Worm (Caenorhabditis elegans) whole organism, L1 larva: ENCODE results near the gene mig-39.

Experiments
- C04F5.9 ChIP-seq: sonication (generic microtip); optimal IDR thresholded peaks from 2 replicates; lab custom pipeline; 2016; ENCODE audit warnings: missing genetic modification characterization, missing compliant biosample characterization
- C16A3.4 ChIP-seq: fragments of 150-350 bp; optimal IDR thresholded peaks from 2 replicates; lab custom pipeline; 2014; ENCODE audit warnings: missing biosample characterization, missing genetic modification characterization
- C34B4.2 ChIP-seq: sonication (generic microtip); optimal IDR thresholded peaks from 2 replicates; lab custom pipeline; 2017; ENCODE audit warnings: mild to moderate bottlenecking, missing genetic modification characterization, missing compliant biosample characterization
- F16B12.6 ChIP-seq: fragments of 150-350 bp; optimal IDR thresholded peaks from 2 replicates; lab custom pipeline; 2014; ENCODE audit warnings: missing biosample characterization, missing genetic modification characterization
- aha-1 ChIP-seq: fragments of 150-350 bp; optimal IDR thresholded peaks from 2 replicates; lab custom pipeline; 2014; ENCODE audit warnings: missing biosample characterization, missing genetic modification characterization
- aly-2 ChIP-seq: fragments of 150-350 bp; optimal IDR thresholded peaks from 2 replicates; lab custom pipeline; 2014; ENCODE audit warnings: missing biosample characterization, missing genetic modification characterization
- blmp-1 ChIP-seq: fragments of 150-350 bp; optimal IDR thresholded peaks from 2 replicates; lab custom pipeline; 2014; ENCODE audit warnings: missing biosample characterization, missing genetic modification characterization
- ceh-82 ChIP-seq, 3 experiments: fragments of 150-350 bp in 1 of 3; sonication (generic microtip) in 2 of 3; optimal IDR thresholded peaks; 2 replicates each; lab custom pipeline; 2014 to 2017; ENCODE audit warnings: missing biosample characterization in 3 of 3, missing genetic modification characterization in 3 of 3
- ceh-90 ChIP-seq: sonication (generic microtip); optimal IDR thresholded peaks from 2 replicates; lab custom pipeline; 2016; ENCODE audit warnings: missing genetic modification characterization, missing compliant biosample characterization
- ces-1 ChIP-seq: fragments of 150-350 bp; optimal IDR thresholded peaks from 2 replicates; lab custom pipeline; 2014; ENCODE audit warnings: missing biosample characterization, missing genetic modification reagents, missing genetic modification characterization
- dpl-1 ChIP-seq, 3 experiments: fragments of 150-350 bp in 2 of 3; sonication (generic microtip) in 1 of 3; optimal IDR thresholded peaks; 2 replicates each; lab custom pipeline; 2014 to 2017; ENCODE audit warnings: missing biosample characterization in 3 of 3, missing genetic modification characterization in 3 of 3, missing genetic modification reagents in 3 of 3
- dsc-1 ChIP-seq: sonication (generic microtip); optimal IDR thresholded peaks from 2 replicates; lab custom pipeline; 2016; ENCODE audit warnings: mild to moderate bottlenecking, missing genetic modification characterization, missing compliant biosample characterization
- efl-1 ChIP-seq, 4 experiments: fragments of 150-350 bp; optimal IDR thresholded peaks in 3 of 4; peaks in 1 of 4; 1 replicate in 1 of 4; 2 replicates in 3 of 4; lab custom pipeline; 2014; ENCODE audit warnings: missing biosample characterization in 2 of 4, missing genetic modification characterization in 2 of 4, missing genetic modification reagents in 2 of 4
- efl-3 ChIP-seq: fragments of 200-800 bp; sonication (Bioruptor generic); optimal IDR thresholded peaks from 2 replicates; lab custom pipeline; 2018; ENCODE audit warnings: mild to moderate bottlenecking, missing genetic modification characterization, missing compliant biosample characterization
- egl-13 ChIP-seq: sonication (generic microtip); optimal IDR thresholded peaks from 2 replicates; lab custom pipeline; 2016; ENCODE audit warnings: missing genotype, missing genetic modification reagents, missing genetic modification characterization, missing compliant biosample characterization
- egl-27 ChIP-seq, 2 experiments: fragments of 150-350 bp in 1 of 2; sonication (generic microtip); optimal IDR thresholded peaks; 3 replicates each; lab custom pipeline; 2017 to 2018; ENCODE audit warnings: missing biosample characterization in 2 of 2, missing genetic modification characterization in 2 of 2, missing genetic modification reagents in 2 of 2
- elt-2 ChIP-seq: sonication (generic microtip); optimal IDR thresholded peaks from 2 replicates; lab custom pipeline; 2016; ENCODE audit warnings: missing genetic modification characterization, mild to moderate bottlenecking, inconsistent platforms, missing compliant biosample characterization, missing genetic modification reagents
- elt-3 ChIP-seq, 6 experiments: fragments of 150-350 bp in 1 of 6; sonication (generic microtip); optimal IDR thresholded peaks; 2 replicates each; lab custom pipeline; 2017 to 2018; ENCODE audit warnings: missing biosample characterization in 6 of 6, missing genetic modification characterization in 6 of 6, inconsistent platforms in 1 of 6
- fkh-10 ChIP-seq: sonication (generic microtip); optimal IDR thresholded peaks from 2 replicates; lab custom pipeline; 2017; ENCODE audit warnings: missing biosample characterization, missing genetic modification reagents, missing genetic modification characterization
- fkh-4 ChIP-seq: sonication (generic microtip); optimal IDR thresholded peaks from 2 replicates; lab custom pipeline; 2016; ENCODE audit warnings: missing compliant biosample characterization, missing genetic modification characterization, borderline replicate concordance
- fkh-8 ChIP-seq: sonication (generic microtip); optimal IDR thresholded peaks from 2 replicates; lab custom pipeline; 2016; ENCODE audit warnings: mild to moderate bottlenecking, missing genetic modification characterization, missing compliant biosample characterization
- fos-1 ChIP-seq: fragments of 150-350 bp; optimal IDR thresholded peaks from 2 replicates; lab custom pipeline; 2014; ENCODE audit warnings: missing biosample characterization, missing genetic modification characterization
- grh-1 ChIP-seq: fragments of 200-800 bp; sonication (Bioruptor generic); IDR thresholded peaks from 2 replicates; pipeline ENCODE4 v1.3.6; 2022; ENCODE audit warnings: missing genetic modification reagents, missing genetic modification characterization, missing compliant biosample characterization
- hlh-17 ChIP-seq: fragments of 200-800 bp; sonication (Bioruptor generic); optimal IDR thresholded peaks from 2 replicates; lab custom pipeline; 2018; ENCODE audit warnings: missing genetic modification characterization, mild to moderate bottlenecking, missing compliant biosample characterization, moderate library complexity, borderline replicate concordance
- irx-1 ChIP-seq: sonication (generic microtip); optimal IDR thresholded peaks from 2 replicates; lab custom pipeline; 2016; ENCODE audit warnings: missing genetic modification characterization, missing compliant biosample characterization
- jun-1 ChIP-seq: fragments of 150-350 bp; optimal IDR thresholded peaks from 2 replicates; lab custom pipeline; 2014; ENCODE audit warnings: missing biosample characterization, missing genetic modification reagents, missing genetic modification characterization
- lin-13 ChIP-seq: fragments of 150-350 bp; optimal IDR thresholded peaks from 2 replicates; lab custom pipeline; 2014; ENCODE audit warnings: missing biosample characterization, missing genetic modification reagents, missing genetic modification characterization
- lin-14 ChIP-seq: fragments of 200-800 bp; sonication (Bioruptor generic); optimal IDR thresholded peaks from 2 replicates; lab custom pipeline; 2018; ENCODE audit warnings: mild to moderate bottlenecking, missing genetic modification characterization, moderate library complexity, missing compliant biosample characterization
- lin-15B ChIP-seq: fragments of 150-350 bp; sonication (generic microtip); optimal IDR thresholded peaks from 3 replicates; lab custom pipeline; 2014; ENCODE audit warnings: missing biosample characterization, missing genetic modification characterization
- lin-39 ChIP-seq: fragments of 150-350 bp; optimal IDR thresholded peaks from 2 replicates; lab custom pipeline; 2014; ENCODE audit warnings: missing biosample characterization, missing genetic modification reagents, missing genetic modification characterization
- mdl-1 ChIP-seq, 2 experiments: fragments of 150-350 bp; optimal IDR thresholded peaks; 2 replicates each; lab custom pipeline; 2014 to 2017; ENCODE audit warnings: missing biosample characterization in 2 of 2, missing genetic modification characterization in 2 of 2, inconsistent platforms in 1 of 2
- nhr-12 ChIP-seq: sonication (generic microtip); optimal IDR thresholded peaks from 2 replicates; lab custom pipeline; 2017; ENCODE audit warnings: missing biosample characterization, missing genetic modification characterization
- nhr-20 ChIP-seq: sonication (generic microtip); optimal IDR thresholded peaks from 2 replicates; lab custom pipeline; 2016; ENCODE audit warnings: mild to moderate bottlenecking, missing genetic modification characterization, missing compliant biosample characterization
- nhr-28 ChIP-seq: fragments of 150-350 bp; optimal IDR thresholded peaks from 2 replicates; lab custom pipeline; 2014; ENCODE audit warnings: missing biosample characterization, missing genetic modification characterization
- nhr-47 ChIP-seq: sonication (generic microtip); optimal IDR thresholded peaks from 2 replicates; lab custom pipeline; 2016; ENCODE audit warnings: mild to moderate bottlenecking, missing genetic modification characterization, moderate library complexity, missing compliant biosample characterization
- nhr-71 ChIP-seq: sonication (generic microtip); optimal IDR thresholded peaks from 2 replicates; lab custom pipeline; 2016; ENCODE audit warnings: mild to moderate bottlenecking, missing genetic modification characterization, moderate library complexity, missing compliant biosample characterization
- nhr-76 ChIP-seq: sonication (generic microtip); optimal IDR thresholded peaks from 2 replicates; lab custom pipeline; 2017; ENCODE audit warnings: missing biosample characterization, missing genetic modification characterization
- nhr-85 ChIP-seq: sonication (generic microtip); peaks from one replicate; lab custom pipeline; 2016; ENCODE audit warnings: missing genetic modification characterization, inconsistent platforms, missing compliant biosample characterization
- nhr-90 ChIP-seq: sonication (generic microtip); optimal IDR thresholded peaks from 2 replicates; lab custom pipeline; 2016; ENCODE audit warnings: mild to moderate bottlenecking, missing genetic modification characterization, missing compliant biosample characterization; ENCODE audit not compliant: poor library complexity
- pax-3 ChIP-seq: fragments of 200-800 bp; sonication (Bioruptor generic); optimal IDR thresholded peaks from 2 replicates; lab custom pipeline; 2018; ENCODE audit warnings: mild to moderate bottlenecking, missing genetic modification characterization, moderate library complexity, missing compliant biosample characterization
- pqm-1 ChIP-seq: sonication (generic microtip); optimal IDR thresholded peaks from 3 replicates; lab custom pipeline; 2017; ENCODE audit warnings: missing biosample characterization, missing genetic modification characterization
- rnt-1 ChIP-seq: sonication (generic microtip); optimal IDR thresholded peaks from 2 replicates; lab custom pipeline; 2016; ENCODE audit warnings: mild to moderate bottlenecking, missing genetic modification characterization, moderate library complexity, missing compliant biosample characterization
- snpc-4 ChIP-seq: fragments of 150-350 bp; optimal IDR thresholded peaks from 2 replicates; lab custom pipeline; 2014; ENCODE audit warnings: missing biosample characterization, missing genetic modification characterization
- snu-23 ChIP-seq: sonication (generic microtip); optimal IDR thresholded peaks from 2 replicates; lab custom pipeline; 2016; ENCODE audit warnings: missing genetic modification characterization, missing compliant biosample characterization
- sup-37 ChIP-seq: fragments of 200-800 bp; sonication (Bioruptor generic); optimal IDR thresholded peaks from 2 replicates; lab custom pipeline; 2018; ENCODE audit warnings: mild to moderate bottlenecking, missing genetic modification characterization, missing compliant biosample characterization
- unc-30 ChIP-seq: sonication (generic microtip); optimal IDR thresholded peaks from 2 replicates; lab custom pipeline; 2017; ENCODE audit warnings: missing biosample characterization, missing genetic modification characterization
- unc-62 ChIP-seq: fragments of 150-350 bp; optimal IDR thresholded peaks from 2 replicates; lab custom pipeline; 2014; ENCODE audit warnings: missing biosample characterization, missing genetic modification reagents, missing genetic modification characterization
- unc-86 ChIP-seq: sonication (generic microtip); optimal IDR thresholded peaks from 2 replicates; lab custom pipeline; 2016; ENCODE audit warnings: missing genetic modification characterization, missing compliant biosample characterization
- zag-1 ChIP-seq: fragments of 150-350 bp; optimal IDR thresholded peaks from 2 replicates; lab custom pipeline; 2014; ENCODE audit warnings: missing biosample characterization, missing genetic modification characterization
- zip-4 ChIP-seq: fragments of 200-800 bp; sonication (Bioruptor generic); optimal IDR thresholded peaks from 2 replicates; lab custom pipeline; 2018; ENCODE audit warnings: mild to moderate bottlenecking, missing genetic modification characterization, moderate library complexity, missing compliant biosample characterization
- ztf-11 ChIP-seq, 2 experiments: sonication (generic microtip); optimal IDR thresholded peaks; 2 replicates each; lab custom pipeline; 2016 to 2017; ENCODE audit warnings: missing genetic modification characterization in 2 of 2, missing biosample characterization in 1 of 2, missing compliant biosample characterization in 1 of 2
- ztf-4 ChIP-seq: fragments of 150-350 bp; optimal IDR thresholded peaks from 2 replicates; lab custom pipeline; 2014; ENCODE audit warnings: missing biosample characterization, missing genetic modification characterization

mig-39 gene

ce11 chrIII:8425076-8425475 is 41.8 kb upstream of the mig-39 start:
- peak; percentile 47 for TF ChIP-seq jun-1
- TF ChIP-seq aly-2, result no peak
- no peak for TF ChIP-seq lin-39
- TF ChIP-seq snpc-4 (tag; lab: Kevin White, UChicago), result peak; percentile 10
- TF ChIP-seq aha-1 (tag; lab: Kevin White, UChicago), result no peak
- no peak for TF ChIP-seq C34B4.2 (tag; lab: Kevin White, UChicago)
- TF ChIP-seq lin-13 (GFP tag; lab: Kevin White, UChicago), result peak; percentile 44
- TF ChIP-seq nhr-12 (tag; lab: Kevin White, UChicago), result no peak
- TF ChIP-seq unc-86, result peak; percentile 55
- TF ChIP-seq nhr-76, result no peak
- TF ChIP-seq fos-1 (tag; lab: Kevin White, UChicago), result no peak
- no peak for TF ChIP-seq fkh-4 (tag; lab: Kevin White, UChicago)
- peak in 1 of 2 experiments; percentile 63 for TF ChIP-seq mdl-1 (tag; optimal IDR thresholded peaks at IDR 0.05; lab: Kevin White, UChicago)
- TF ChIP-seq pqm-1, result no peak
- no peak for TF ChIP-seq zip-4
- peak; percentile 12 for TF ChIP-seq C04F5.9 (tag; lab: Kevin White, UChicago)
- TF ChIP-seq ceh-82 (tag; optimal IDR thresholded peaks at IDR 0.05; lab: Kevin White, UChicago), result peak in 2 of 3 experiments; percentile 17 to 54
- TF ChIP-seq fkh-8 (tag; lab: Kevin White, UChicago), result peak; percentile 68
- TF ChIP-seq irx-1, result no peak
- TF ChIP-seq dpl-1 (GFP tag; optimal IDR thresholded peaks at IDR 0.05; lab: Kevin White, UChicago), result peak; percentile 9 to 40 (median 34)
- TF ChIP-seq fkh-10, result no peak
- TF ChIP-seq sup-37 (GFP tag; lab: Kevin White, UChicago), result no peak
- TF ChIP-seq elt-2, result peak; percentile 43
- no peak for TF ChIP-seq ceh-90 (tag; lab: Kevin White, UChicago)
- peak; percentile 57 to 79 for TF ChIP-seq efl-1 (optimal IDR thresholded peaks at IDR 0.05; lab: Kevin White, UChicago)
- peak; percentile 37 to 94 for TF ChIP-seq efl-1 (GFP tag; optimal IDR thresholded peaks at IDR 0.05 in 1 of 2; lab: Kevin White, UChicago)
- peak; percentile 27 for TF ChIP-seq dsc-1
- peak; percentile 85 for TF ChIP-seq lin-14 (GFP tag; lab: Kevin White, UChicago)
- TF ChIP-seq unc-30, result no peak
- no peak for TF ChIP-seq grh-1
- no peak for TF ChIP-seq efl-3 (GFP tag; lab: Kevin White, UChicago)
- TF ChIP-seq rnt-1 (tag; lab: Kevin White, UChicago), result peak; percentile 22
- TF ChIP-seq ztf-11 (tag; optimal IDR thresholded peaks at IDR 0.05; lab: Kevin White, UChicago), result peak in 1 of 2 experiments; percentile 48
- TF ChIP-seq hlh-17 (GFP tag; lab: Kevin White, UChicago), result no peak
- no peak for TF ChIP-seq lin-15B
- TF ChIP-seq nhr-47 (tag; lab: Kevin White, UChicago), result peak; percentile 72
- TF ChIP-seq C16A3.4 (tag; lab: Kevin White, UChicago), result peak; percentile 56
- TF ChIP-seq nhr-90 (tag; lab: Kevin White, UChicago), result peak; percentile 41
- no peak for TF ChIP-seq egl-27 (tag; optimal IDR thresholded peaks at IDR 0.05; lab: Kevin White, UChicago)
- TF ChIP-seq nhr-28 (tag; lab: Kevin White, UChicago), result no peak
- no peak for TF ChIP-seq ces-1 (GFP tag; lab: Kevin White, UChicago)
- TF ChIP-seq F16B12.6 (tag; lab: Kevin White, UChicago), result peak; percentile 39
- TF ChIP-seq unc-62 (GFP tag; lab: Kevin White, UChicago), result no peak
- peak; percentile 4 for TF ChIP-seq pax-3
- TF ChIP-seq egl-13, result no peak
- TF ChIP-seq nhr-20 (tag; lab: Kevin White, UChicago), result peak; percentile 71
- TF ChIP-seq zag-1 (tag; lab: Kevin White, UChicago), result no peak
- peak; percentile 55 for TF ChIP-seq blmp-1 (tag; lab: Kevin White, UChicago)
- TF ChIP-seq nhr-71 (tag; lab: Kevin White, UChicago), result peak; percentile 82
- peak; percentile 89 for TF ChIP-seq snu-23
- peak; percentile 13 for TF ChIP-seq ztf-4 (tag; lab: Kevin White, UChicago)
- TF ChIP-seq nhr-85 (tag; lab: Kevin White, UChicago), result peak; percentile 60
- peak in 2 of 6 experiments; percentile 12 to 18 for TF ChIP-seq elt-3 (tag; optimal IDR thresholded peaks at IDR 0.05; lab: Kevin White, UChicago)
